Worm (Caenorhabditis elegans) whole organism, late embryonic: ENCODE data around the gene ent-7.
A peak's percentile ranks its signal among the peaks of the same experiment; 100 is the strongest.

Source experiments
- ama-1 ChIP-seq: fragments of 150-350 bp; optimal IDR thresholded peaks from 2 replicates; lab custom pipeline; 2014
- ceh-24 ChIP-seq: sonication (generic microtip); optimal IDR thresholded peaks from 2 replicates; lab custom pipeline; 2016; ENCODE audit warnings: mild to moderate bottlenecking, missing genetic modification characterization, missing compliant biosample characterization
- ceh-34 ChIP-seq: sonication (generic microtip); optimal IDR thresholded peaks from 2 replicates; lab custom pipeline; 2016; ENCODE audit warnings: mild to moderate bottlenecking, missing genetic modification characterization, missing compliant biosample characterization
- ceh-9 ChIP-seq: sonication (generic microtip); optimal IDR thresholded peaks from 2 replicates; lab custom pipeline; 2016; ENCODE audit warnings: mild to moderate bottlenecking, missing genetic modification characterization, inconsistent platforms, missing compliant biosample characterization
- elt-2 ChIP-seq: sonication (generic microtip); optimal IDR thresholded peaks from 2 replicates; lab custom pipeline; 2016; ENCODE audit warnings: missing genetic modification reagents, missing genetic modification characterization, missing compliant biosample characterization
- ets-4 ChIP-seq: sonication (generic microtip); optimal IDR thresholded peaks from 2 replicates; lab custom pipeline; 2016; ENCODE audit warnings: missing genetic modification characterization, missing compliant biosample characterization
- fax-1 ChIP-seq: sonication (generic microtip); optimal IDR thresholded peaks from 2 replicates; lab custom pipeline; 2016; ENCODE audit warnings: missing genotype, missing genetic modification characterization, missing compliant biosample characterization
- nhr-11 ChIP-seq: fragments of 150-350 bp; optimal IDR thresholded peaks from 2 replicates; lab custom pipeline; 2014; ENCODE audit warnings: missing biosample characterization, missing genetic modification characterization
- nhr-232 ChIP-seq: sonication (generic microtip); optimal IDR thresholded peaks from 2 replicates; lab custom pipeline; 2016; ENCODE audit warnings: missing genetic modification characterization, missing compliant biosample characterization
- pha-2 ChIP-seq: sonication (generic microtip); optimal IDR thresholded peaks from 2 replicates; lab custom pipeline; 2017; ENCODE audit warnings: mild to moderate bottlenecking, missing genetic modification characterization, missing compliant biosample characterization
- tbx-2 ChIP-seq: sonication (generic microtip); optimal IDR thresholded peaks from 2 replicates; lab custom pipeline; 2016; ENCODE audit warnings: missing genetic modification characterization, missing compliant biosample characterization
- tbx-7 ChIP-seq: sonication (generic microtip); optimal IDR thresholded peaks from 2 replicates; lab custom pipeline; 2016; ENCODE audit warnings: missing genotype, missing genetic modification characterization, missing compliant biosample characterization

- TF ChIP-seq ceh-24 (tag; lab: Kevin White, UChicago) (no peak), ceh-9 (tag; lab: Kevin White, UChicago) (no peak), elt-2 (peak; percentile 91), ets-4 (tag; lab: Kevin White, UChicago) (no peak), fax-1 (tag; lab: Kevin White, UChicago) (no peak), tbx-7 (tag; lab: Kevin White, UChicago) (no peak), pha-2 (no peak), tbx-2 (tag; lab: Kevin White, UChicago) (no peak), ceh-34 (no peak), nhr-11 (tag; lab: Kevin White, UChicago) (no peak), ama-1 (lab: Kevin White, UChicago) (no peak), nhr-232 (tag; lab: Kevin White, UChicago) (no peak)
Observed at ce11 chrIV:10059175-10059574, 42.1 kb downstream of the ent-7 start.
